Worm (Caenorhabditis elegans): ENCODE data around the gene nspc-12.
A peak's percentile ranks its signal among the peaks of the same experiment; 100 is the strongest.

nspc-12 gene

DNA sequence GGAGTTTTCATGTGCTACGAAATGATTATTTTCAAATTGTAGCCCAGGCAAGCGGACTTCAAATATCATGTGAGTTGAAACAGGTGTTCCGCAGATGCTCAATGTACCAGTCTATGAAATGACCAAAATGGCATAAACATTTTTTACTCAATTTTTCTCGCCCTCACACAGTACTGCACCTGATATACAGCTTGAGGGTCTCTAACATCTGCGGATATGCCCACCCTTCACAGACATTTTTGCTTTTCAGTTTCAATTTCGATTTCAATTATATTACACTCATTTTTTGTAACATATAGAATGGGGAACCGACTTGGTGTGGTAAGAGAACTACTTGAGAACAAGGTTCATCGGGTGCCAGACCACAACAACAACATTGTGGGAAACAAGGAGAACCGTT lies 9.8 kb downstream of the nspc-12 start, which contains the start of gene F42F12.11:
F42F12.11 (plus strand) TSS at position 301 of the 400 bp plus-strand sequence.
- TF ChIP-seq pha-4 (tag; optimal IDR thresholded peaks at IDR 0.05) = no peak
- TF ChIP-seq ama-1 (optimal IDR thresholded peaks at IDR 0.05) = no peak
- no peak for TF ChIP-seq skn-1 (tag; optimal IDR thresholded peaks at IDR 0.05)
- no peak for TF ChIP-seq nhr-77 (tag; optimal IDR thresholded peaks at IDR 0.05)

DNA sequence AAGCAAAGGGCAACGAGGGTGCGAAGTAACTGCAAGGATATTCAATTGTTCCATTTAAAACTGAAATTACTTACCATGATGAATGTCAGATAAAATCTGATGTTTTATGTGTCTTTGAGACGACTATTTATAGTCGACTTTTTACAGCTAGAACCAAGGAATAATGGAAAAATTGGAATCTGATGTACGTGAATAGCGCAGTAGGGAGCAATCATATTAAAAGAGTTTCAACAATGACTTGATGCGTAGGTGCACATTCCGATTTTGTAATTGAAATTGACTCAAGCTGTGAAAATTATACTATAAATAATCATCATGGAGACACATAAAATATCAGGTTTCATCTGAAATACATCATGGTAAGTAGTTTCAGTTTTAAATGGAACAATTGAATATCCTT lies 13.2 kb downstream of the nspc-12 start, which contains the start of the genes nspc-9 and nspc-10:
nspc-9 (minus strand) TSS at position 101 of the 400 bp plus-strand sequence.
nspc-10 (plus strand) TSS at position 331 of the 400 bp plus-strand sequence.
- TF ChIP-seq elt-2 (tag; optimal IDR thresholded peaks at IDR 0.05) (no peak), R02D3.7 (tag; optimal IDR thresholded peaks at IDR 0.05) (no peak), lin-15B (tag; optimal IDR thresholded peaks at IDR 0.05) (no peak), nhr-23 (tag; optimal IDR thresholded peaks at IDR 0.05) (no peak)

DNA sequence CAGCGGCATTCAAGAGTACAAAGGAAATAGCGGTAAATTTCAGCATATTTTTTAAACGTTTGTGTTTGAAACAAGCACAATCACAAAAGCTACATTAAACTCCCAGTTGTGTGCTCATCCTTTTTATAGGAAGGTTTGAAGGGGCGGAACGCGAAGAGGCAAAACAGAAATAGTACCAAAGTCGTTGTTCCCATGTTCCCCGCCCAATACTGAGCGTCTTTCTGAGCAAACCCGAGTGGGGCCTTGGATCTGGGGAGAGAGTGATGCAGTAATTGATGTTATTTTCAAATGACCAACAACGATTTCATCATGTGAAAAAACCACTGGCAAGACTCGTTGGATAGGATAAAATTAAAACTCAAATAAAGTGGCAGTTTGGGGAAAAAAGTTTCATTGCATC lies 15.1 kb downstream of the nspc-12 start, which contains the start of gene zig-2:
zig-2 (minus strand) TSS at position 101 of the 400 bp plus-strand sequence.
- TF ChIP-seq skn-1 (tag; optimal IDR thresholded peaks at IDR 0.05) = no peak
- no peak for TF ChIP-seq R02D3.7 (tag; optimal IDR thresholded peaks at IDR 0.05)
- TF ChIP-seq unc-39 (tag; optimal IDR thresholded peaks at IDR 0.05) = no peak
- no peak for TF ChIP-seq nhr-25 (tag; optimal IDR thresholded peaks at IDR 0.05)
- TF ChIP-seq egl-27 (tag; optimal IDR thresholded peaks at IDR 0.05) = no peak
- no peak for TF ChIP-seq ceh-82 (tag; optimal IDR thresholded peaks at IDR 0.05)
- no peak for TF ChIP-seq nhr-28 (tag; optimal IDR thresholded peaks at IDR 0.05)

DNA sequence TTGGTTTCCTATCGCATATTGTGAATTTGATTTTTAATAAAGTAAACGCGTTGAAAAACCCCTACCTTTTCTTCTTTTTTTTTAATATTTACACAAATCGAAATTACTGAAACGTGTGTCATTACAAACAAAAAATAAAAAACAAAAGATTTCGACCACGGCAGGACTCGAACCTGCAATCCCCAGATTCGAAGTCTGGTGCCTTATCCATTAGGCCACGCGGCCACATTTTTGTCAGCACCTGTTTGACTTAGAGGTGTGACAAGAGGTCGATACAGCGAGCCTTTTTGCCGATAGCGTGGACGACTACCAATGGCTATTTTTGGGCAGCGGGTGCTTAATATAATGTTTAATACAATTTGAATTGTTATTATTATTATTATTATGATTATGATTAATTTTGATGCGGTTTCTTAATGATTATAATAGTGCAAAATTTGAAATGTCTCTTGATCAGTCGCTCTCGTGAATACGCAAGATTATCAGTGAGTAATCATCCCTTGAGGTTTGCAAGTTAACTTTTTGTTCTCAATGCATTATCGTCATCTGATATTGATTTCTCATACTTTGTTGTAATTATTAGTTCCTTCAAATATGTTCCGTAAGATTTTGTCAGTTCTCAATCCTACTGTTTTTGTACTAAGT lies 18.5 kb downstream of the nspc-12 start, which contains the start of gene srd-44:
srd-44 (plus strand) TSS at position 595 of the 645 bp plus-strand sequence.
- no peak for TF ChIP-seq eor-1 (tag; optimal IDR thresholded peaks at IDR 0.05)
- peak; percentile 10 for TF ChIP-seq nhr-43 (tag; optimal IDR thresholded peaks at IDR 0.05; ENCODE audit: poor library complexity, severe bottlenecking)
- TF ChIP-seq skn-1 (tag; optimal IDR thresholded peaks at IDR 0.05) = no peak
- TF ChIP-seq R02D3.7 (tag; optimal IDR thresholded peaks at IDR 0.05) = no peak
- no peak for TF ChIP-seq jun-1 (tag; optimal IDR thresholded peaks at IDR 0.05)

DNA sequence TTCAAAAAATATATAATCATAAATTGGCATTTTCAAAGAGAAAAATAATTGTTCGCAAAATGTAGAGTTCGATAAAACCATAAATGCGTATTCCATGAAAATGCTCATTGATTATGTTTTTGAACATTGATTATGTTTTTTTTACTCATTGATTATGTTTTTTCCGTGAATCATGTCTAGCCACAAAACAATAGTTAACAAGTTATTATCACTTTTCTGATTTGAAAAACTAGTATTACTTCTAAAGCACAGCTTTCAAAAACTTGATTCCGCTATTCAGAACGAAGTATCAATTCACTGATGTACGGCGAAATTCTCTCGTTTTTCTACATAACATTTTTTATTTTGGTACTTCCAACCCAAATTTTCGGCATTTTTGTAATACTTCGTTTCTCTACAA lies 20.7 kb downstream of the nspc-12 start, which contains the start of gene srd-48:
srd-48 (plus strand) TSS at position 301 of the 400 bp plus-strand sequence.
- no peak for TF ChIP-seq nhr-76 (tag; optimal IDR thresholded peaks at IDR 0.05)
- TF ChIP-seq nhr-28 (tag; optimal IDR thresholded peaks at IDR 0.05) = no peak
- no peak for TF ChIP-seq elt-1 (tag; optimal IDR thresholded peaks at IDR 0.05)

DNA sequence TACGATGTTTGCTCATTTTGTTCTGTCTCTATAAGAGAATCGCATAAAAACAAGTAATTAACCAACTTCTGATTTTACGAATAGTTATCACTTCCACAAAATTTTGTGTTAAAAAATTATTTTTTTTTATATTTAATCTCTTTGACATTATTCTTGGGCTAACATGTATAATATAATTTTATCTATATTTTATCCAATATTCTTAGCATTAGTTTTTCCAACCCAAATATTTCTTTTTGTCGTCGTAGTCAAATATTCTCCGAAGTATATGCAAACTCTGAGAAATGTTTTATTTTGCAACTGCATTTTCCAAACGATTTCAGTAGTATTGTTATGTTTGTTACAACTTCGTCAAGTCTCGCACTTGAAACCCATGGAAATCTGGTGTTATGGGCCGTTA lies 23.0 kb downstream of the nspc-12 start, which contains the start of gene srd-47:
srd-47 (plus strand) TSS at position 164 of the 400 bp plus-strand sequence.
- TF ChIP-seq eor-1 (tag; optimal IDR thresholded peaks at IDR 0.05) (no peak), mml-1 (tag; optimal IDR thresholded peaks at IDR 0.05) (no peak), ceh-28 (tag; optimal IDR thresholded peaks at IDR 0.05) (no peak), zag-1 (tag; optimal IDR thresholded peaks at IDR 0.05) (no peak)

DNA sequence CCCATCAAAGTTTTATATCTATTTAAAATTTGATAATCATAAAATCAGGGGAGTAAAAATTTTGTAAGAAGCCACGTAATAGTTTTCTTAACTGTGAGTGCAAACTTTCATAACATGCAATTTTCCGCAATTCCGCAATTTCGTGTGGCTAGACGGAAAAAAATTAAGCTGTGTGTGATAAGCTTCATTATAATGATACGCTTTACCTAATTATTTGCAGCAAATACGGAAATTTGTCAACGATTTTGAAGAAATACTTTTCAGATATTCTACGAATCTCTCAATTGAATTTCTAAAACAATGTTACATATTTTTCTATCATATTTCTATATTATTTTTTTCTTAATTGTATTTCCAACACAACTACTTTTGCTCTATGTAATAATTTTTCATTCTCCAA lies 24.7 kb downstream of the nspc-12 start, which contains the start of gene srd-46:
srd-46 (plus strand) TSS at position 301 of the 400 bp plus-strand sequence.
- TF ChIP-seq elt-3 (tag; optimal IDR thresholded peaks at IDR 0.05) (no peak), tbx-2 (tag; optimal IDR thresholded peaks at IDR 0.05) (no peak), fkh-2 (tag; optimal IDR thresholded peaks at IDR 0.05) (no peak), nhr-76 (tag; optimal IDR thresholded peaks at IDR 0.05) (no peak), skn-1 (tag; optimal IDR thresholded peaks at IDR 0.05) (no peak)

DNA sequence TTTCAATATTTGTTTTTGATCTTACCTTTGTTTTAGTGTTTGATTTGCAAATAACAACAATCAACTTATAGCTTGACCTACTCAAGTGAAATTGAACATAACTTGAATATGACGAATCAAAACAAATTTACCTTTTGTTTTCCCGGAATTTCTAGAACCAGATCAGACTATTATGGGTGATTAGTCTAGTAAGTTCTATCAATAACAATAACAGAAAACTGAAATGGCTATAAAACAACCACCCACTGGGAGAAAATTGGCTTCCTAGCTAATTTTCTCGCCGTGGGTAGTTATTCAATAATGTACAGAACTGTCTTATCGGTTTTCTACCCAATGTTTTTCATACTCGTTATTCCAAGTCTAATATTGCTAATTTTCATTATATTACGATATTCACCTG lies 27.8 kb downstream of the nspc-12 start, which contains the start of gene srd-45:
srd-45 (plus strand) TSS at position 301 of the 400 bp plus-strand sequence.
- TF ChIP-seq sea-2 (GFP tag; optimal IDR thresholded peaks at IDR 0.05) (no peak), jun-1 (tag; optimal IDR thresholded peaks at IDR 0.05) (no peak), mdl-1 (tag; optimal IDR thresholded peaks at IDR 0.05) (no peak), ceh-28 (tag; optimal IDR thresholded peaks at IDR 0.05) (no peak), eor-1 (tag; optimal IDR thresholded peaks at IDR 0.05) (no peak), aly-2 (tag; optimal IDR thresholded peaks at IDR 0.05) (no peak), nhr-12 (tag; optimal IDR thresholded peaks at IDR 0.05) (no peak), nhr-237 (tag; optimal IDR thresholded peaks at IDR 0.05) (no peak), fkh-2 (tag; optimal IDR thresholded peaks at IDR 0.05) (no peak), tbx-2 (tag; optimal IDR thresholded peaks at IDR 0.05) (no peak), nhr-77 (tag; optimal IDR thresholded peaks at IDR 0.05) (no peak), unc-62 (GFP tag; optimal IDR thresholded peaks at IDR 0.05) (no peak), ztf-11 (tag; optimal IDR thresholded peaks at IDR 0.05) (no peak)
